Fruit fly (Drosophila melanogaster): ENCODE data around the gene CG31251.

CG31251 gene

DNA sequence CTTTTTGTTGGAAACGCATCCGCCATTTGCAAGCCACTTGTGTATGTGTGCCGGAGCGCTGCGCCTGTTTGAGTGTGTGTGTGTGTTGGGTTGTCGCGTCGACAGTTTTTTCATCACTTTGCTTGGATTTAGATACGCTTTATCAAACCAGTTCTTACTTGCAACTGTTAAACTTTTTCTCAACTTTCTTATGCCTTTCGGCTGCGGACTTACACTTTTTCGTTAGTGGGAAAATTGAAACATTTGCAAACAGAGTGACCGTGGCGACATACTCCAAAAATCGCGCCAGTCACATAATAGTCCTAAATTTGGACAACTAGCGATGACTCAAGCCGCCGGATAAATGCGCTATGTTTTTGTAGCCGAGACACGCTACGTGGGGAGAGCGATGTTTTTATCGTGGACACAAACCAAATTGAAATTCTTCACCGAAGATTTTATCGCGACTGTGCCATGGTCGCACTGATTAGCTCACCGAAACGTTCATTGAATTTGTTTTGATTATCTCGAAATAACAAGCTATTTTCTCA lies 2.4 kb downstream of the CG31251 start, which contains the start of the genes alt and CG7655 (continued):
- peak; percentile 85 for TF ChIP-seq cg (GFP tag; optimal IDR thresholded peaks at IDR 0.05)
- no peak for TF ChIP-seq Neu2 (GFP tag; optimal IDR thresholded peaks at IDR 0.05; ENCODE audit: borderline replicate concordance)
- TF ChIP-seq fu2 (GFP tag; optimal IDR thresholded peaks at IDR 0.05): no peak
- TF ChIP-seq ERR (GFP tag; optimal IDR thresholded peaks at IDR 0.05): no peak
- no peak for TF ChIP-seq ranshi (GFP tag; IDR thresholded peaks at IDR 0.05)
- no peak for TF ChIP-seq eve (GFP tag; optimal IDR thresholded peaks at IDR 0.05)
- no peak for TF ChIP-seq kni (GFP tag; optimal IDR thresholded peaks at IDR 0.05)
- TF ChIP-seq CG31365 (tag; optimal IDR thresholded peaks at IDR 0.05): no peak
- TF ChIP-seq Hr78 (GFP tag; optimal IDR thresholded peaks at IDR 0.05): no peak
- TF ChIP-seq CG9727 (GFP tag; optimal IDR thresholded peaks at IDR 0.05): no peak
- no peak for TF ChIP-seq CG11560 (tag; IDR thresholded peaks at IDR 0.05)
- TF ChIP-seq Dll (GFP tag; IDR thresholded peaks at IDR 0.05; ENCODE audit: partially characterized antibody): no peak
- TF ChIP-seq CG34224 (GFP tag; IDR thresholded peaks at IDR 0.05; ENCODE audit: partially characterized antibody): no peak
- TF ChIP-seq CG12744 (GFP tag; optimal IDR thresholded peaks at IDR 0.05): no peak
- no peak for TF ChIP-seq disco-r (GFP tag; optimal IDR thresholded peaks at IDR 0.05)
- no peak for TF ChIP-seq hth (optimal IDR thresholded peaks at IDR 0.05)
- TF ChIP-seq Xbp1 (GFP tag; optimal IDR thresholded peaks at IDR 0.05): peak; percentile 43
- no peak for TF ChIP-seq CG32767 (GFP tag; IDR thresholded peaks at IDR 0.05)
- no peak for TF ChIP-seq tx (GFP tag; optimal IDR thresholded peaks at IDR 0.05)
- peak; percentile 17 for TF ChIP-seq CG7928 (GFP tag; optimal IDR thresholded peaks at IDR 0.05)
- TF ChIP-seq CG1602 (GFP tag; optimal IDR thresholded peaks at IDR 0.05): no peak
- no peak for TF ChIP-seq Nf-YB (GFP tag; optimal IDR thresholded peaks at IDR 0.05)
- TF ChIP-seq Myb (GFP tag; optimal IDR thresholded peaks at IDR 0.05): peak; percentile 88
- no peak for TF ChIP-seq nerfin-1 (tag; optimal IDR thresholded peaks at IDR 0.05)
- TF ChIP-seq dimm (GFP tag; IDR thresholded peaks at IDR 0.05): no peak
- TF ChIP-seq dati (GFP tag; IDR thresholded peaks at IDR 0.05): no peak
- TF ChIP-seq Poxn (GFP tag; IDR thresholded peaks at IDR 0.05): no peak
- no peak for TF ChIP-seq oc (tag; optimal IDR thresholded peaks at IDR 0.05)
- TF ChIP-seq slou (GFP tag; optimal IDR thresholded peaks at IDR 0.05): no peak
- no peak for TF ChIP-seq CG8089 (GFP tag; optimal IDR thresholded peaks at IDR 0.05)
- TF ChIP-seq grn (GFP tag; optimal IDR thresholded peaks at IDR 0.05): peak; percentile 97
- TF ChIP-seq CG3838 (GFP tag; optimal IDR thresholded peaks at IDR 0.05): no peak
- TF ChIP-seq otp (GFP tag; IDR thresholded peaks at IDR 0.05): no peak
- peak; percentile 64 for TF ChIP-seq NC2β (GFP tag; optimal IDR thresholded peaks at IDR 0.05)
- TF ChIP-seq GATAe (GFP tag; conservative IDR thresholded peaks at IDR 0.05): no peak
- TF ChIP-seq CG1603 (tag; optimal IDR thresholded peaks at IDR 0.05): peak; percentile 93
- TF ChIP-seq CG16815 (GFP tag; optimal IDR thresholded peaks at IDR 0.05): no peak
- TF ChIP-seq al (GFP tag; IDR thresholded peaks at IDR 0.05): no peak
- peak; percentile 72 for TF ChIP-seq CTCF (GFP tag; optimal IDR thresholded peaks at IDR 0.05)
- no peak for TF ChIP-seq org-1 (GFP tag; optimal IDR thresholded peaks at IDR 0.05)
- no peak for TF ChIP-seq CG4424 (GFP tag; optimal IDR thresholded peaks at IDR 0.05)
- TF ChIP-seq fru (optimal IDR thresholded peaks at IDR 0.05): no peak
- TF ChIP-seq CG8388 (GFP tag; optimal IDR thresholded peaks at IDR 0.05): no peak
- no peak for TF ChIP-seq sr (GFP tag; IDR thresholded peaks at IDR 0.05)
- peak; percentile 30 for TF ChIP-seq zen (tag; optimal IDR thresholded peaks at IDR 0.05)
- TF ChIP-seq pros (GFP tag; optimal IDR thresholded peaks at IDR 0.05): peak; percentile 74
- no peak for TF ChIP-seq dmrt99B (tag; optimal IDR thresholded peaks at IDR 0.05)
- no peak for TF ChIP-seq h (optimal IDR thresholded peaks at IDR 0.05)
- TF ChIP-seq CG34376 (GFP tag; optimal IDR thresholded peaks at IDR 0.05): no peak
- TF ChIP-seq gem (tag; optimal IDR thresholded peaks at IDR 0.05): peak; percentile 15
- TF ChIP-seq twi (tag; optimal IDR thresholded peaks at IDR 0.05): peak; percentile 3
- TF ChIP-seq fd3F (GFP tag; optimal IDR thresholded peaks at IDR 0.05): no peak
- TF ChIP-seq CG10959 (GFP tag; IDR thresholded peaks at IDR 0.05): no peak
